Fruit fly (Drosophila melanogaster): ENCODE results near the gene QIL1.

dm6 chr3L:17433555-17433954 is 32.2 kb upstream of the QIL1 start, which contains the start of the genes Coq4 and CG32176:
- peak; percentile 98 for TF ChIP-seq Sox14 (GFP tag; optimal IDR thresholded peaks at IDR 0.05)
- TF ChIP-seq acj6 (GFP tag; optimal IDR thresholded peaks at IDR 0.05), result peak; percentile 98
- TF ChIP-seq dsx (GFP tag; optimal IDR thresholded peaks at IDR 0.05; ENCODE audit: poor library complexity, severe bottlenecking), result peak; percentile 90
- peak; percentile 97 for TF ChIP-seq CG11762 (GFP tag; optimal IDR thresholded peaks at IDR 0.05; ENCODE audit: insufficient read depth)
- TF ChIP-seq lz (GFP tag; optimal IDR thresholded peaks at IDR 0.05), result peak; percentile 98
- TF ChIP-seq CG16779 (tag; optimal IDR thresholded peaks at IDR 0.05), result peak; percentile 83
- peak; percentile 94 for TF ChIP-seq CG10669 (GFP tag; optimal IDR thresholded peaks at IDR 0.05)
- peak; percentile 96 for TF ChIP-seq CG34406 (GFP tag; optimal IDR thresholded peaks at IDR 0.05)
- TF ChIP-seq Met (GFP tag; optimal IDR thresholded peaks at IDR 0.05), result peak; percentile 97

Measured in whole organism, prepupa.